Worm (Caenorhabditis elegans): Measurements from ENCODE around the gene fbxa-76.
"Not testable (repeated sequence)": the region's sequence is repeated elsewhere in the genome, so short reads cannot be mapped to it uniquely, and the experiment has no call there.

fbxa-76 gene

DNA sequence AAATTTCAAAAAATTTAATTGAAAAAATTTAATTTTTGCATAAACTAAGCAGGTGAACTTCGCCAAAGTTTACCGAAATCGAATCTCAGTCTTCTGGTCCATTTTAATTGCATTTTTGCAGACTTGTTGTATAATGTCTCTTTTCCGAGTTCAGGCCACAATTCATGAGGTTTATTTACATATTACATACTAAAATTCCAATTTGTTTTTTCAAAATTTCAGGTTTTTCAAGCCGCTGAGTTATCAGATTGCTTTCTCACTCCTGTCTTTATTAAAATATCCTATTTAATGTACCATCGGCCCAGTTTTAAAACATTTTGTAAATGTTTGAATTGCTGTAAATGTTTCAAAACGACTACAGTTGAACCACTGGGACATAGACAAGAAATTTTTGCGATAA lies 7.6 kb upstream of the fbxa-76 start, which contains the start of gene fbxa-208:
Gene fbxa-208 (plus strand): TSS at position 301 of the 400 bp plus-strand sequence.
- not testable (repeated sequence) for TF ChIP-seq ceh-36, ets-7, B0310.2 (tag; optimal IDR thresholded peaks at IDR 0.05)

DNA sequence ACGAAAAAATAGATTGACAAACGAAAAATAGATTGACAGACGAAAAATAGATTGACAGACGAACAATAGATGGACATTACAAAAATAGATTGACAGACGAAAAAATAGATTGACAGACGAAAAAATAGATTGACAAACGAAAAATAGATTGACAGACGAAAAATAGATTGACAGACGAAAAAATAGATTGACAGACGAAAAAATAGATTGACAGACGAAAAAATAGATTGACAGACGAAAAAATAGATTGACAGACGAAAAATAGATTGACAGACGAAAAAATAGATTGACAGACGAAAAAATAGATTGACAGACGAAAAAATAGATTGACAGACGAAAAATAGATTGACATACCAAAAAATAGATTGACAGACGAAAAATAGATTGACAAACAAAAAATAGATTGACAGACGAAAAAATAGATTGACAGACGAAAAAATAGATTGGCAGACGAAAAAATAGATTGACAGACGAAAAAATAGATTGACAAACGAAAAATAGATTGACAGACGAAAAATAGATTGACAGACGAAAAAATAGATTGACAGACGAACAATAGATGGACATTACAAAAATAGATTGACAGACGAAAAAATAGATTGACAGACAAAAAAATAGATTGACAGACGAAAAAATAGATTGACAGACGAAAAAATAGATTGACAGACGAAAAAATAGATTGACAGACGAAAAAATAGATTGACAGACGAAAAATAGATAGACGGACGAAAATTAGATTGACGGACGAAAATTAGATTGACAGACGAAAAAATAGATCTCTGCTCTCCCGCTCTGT lies 3.6 kb upstream of the fbxa-76 start:
- peak; percentile 59; the same call in 1 of the 2 replicates for TF ChIP-seq tbx-11 (GFP tag; IDR thresholded peaks at IDR 0.05)

DNA sequence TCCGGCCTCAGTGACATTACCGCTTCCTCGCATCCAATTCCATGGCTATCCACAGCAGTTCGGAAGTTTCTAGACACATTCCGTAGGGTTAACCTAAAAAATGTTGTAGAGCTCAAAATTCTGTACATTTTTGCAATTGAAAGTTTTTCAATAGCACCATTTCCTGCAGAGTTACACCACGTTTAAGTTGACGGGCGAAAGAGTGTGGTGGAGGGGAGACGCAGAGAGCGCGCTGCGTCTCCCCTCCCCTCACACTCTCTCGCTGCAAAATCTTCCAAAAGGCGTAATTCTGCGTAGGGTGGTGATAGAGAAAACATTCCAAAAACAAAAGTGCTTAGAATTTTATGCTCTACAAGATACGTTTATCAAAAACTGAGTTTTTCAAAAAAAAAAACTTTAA lies 626 bp downstream of the fbxa-76 start:
- TF ChIP-seq flt-1 (GFP tag; IDR thresholded peaks at IDR 0.05) (no peak), ceh-13 (GFP tag; optimal IDR thresholded peaks at IDR 0.05) (no peak), aly-1 (tag; optimal IDR thresholded peaks at IDR 0.05) (no peak), tbx-11 (GFP tag; IDR thresholded peaks at IDR 0.05) (no peak), pes-1 (GFP tag; IDR thresholded peaks at IDR 0.05) (no peak), hmg-4 (GFP tag; optimal IDR thresholded peaks at IDR 0.05) (no peak), sea-1 (GFP tag; conservative IDR thresholded peaks at IDR 0.05) (no peak), hnd-1 (tag; optimal IDR thresholded peaks at IDR 0.05) (no peak), tra-4 (tag; optimal IDR thresholded peaks at IDR 0.05) (no peak), tbx-37 (GFP tag; conservative IDR thresholded peaks at IDR 0.05) (no peak), ets-7 (tag; optimal IDR thresholded peaks at IDR 0.05) (no peak), hmbx-1 (tag; optimal IDR thresholded peaks at IDR 0.05) (no peak), F13C5.2 (tag; optimal IDR thresholded peaks at IDR 0.05) (no peak), ama-1 (optimal IDR thresholded peaks at IDR 0.05) (no peak), scrt-1 (GFP tag; IDR thresholded peaks at IDR 0.05) (no peak), ceh-36 (tag; optimal IDR thresholded peaks at IDR 0.05) (no peak), B0310.2 (tag; optimal IDR thresholded peaks at IDR 0.05) (no peak)

DNA sequence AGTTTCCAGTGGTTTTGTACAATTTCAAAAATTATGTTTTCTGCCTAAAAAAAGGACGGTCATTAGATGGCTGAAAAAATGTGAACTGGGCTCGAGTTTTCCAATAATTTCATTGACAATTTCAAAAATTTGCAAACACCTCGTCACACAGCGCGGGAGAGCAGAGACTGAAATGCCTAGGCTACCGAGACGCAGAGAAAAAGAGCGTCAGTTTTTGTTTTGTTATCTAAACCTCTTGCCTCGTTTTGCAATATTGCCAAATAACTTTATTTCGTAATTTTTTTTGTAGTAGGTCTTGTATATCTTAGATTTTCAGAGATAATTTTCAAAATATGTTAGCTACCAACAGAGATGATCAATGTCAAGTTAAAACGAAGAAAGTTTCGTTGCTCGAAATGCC lies 5.8 kb downstream of the fbxa-76 start, which contains the start of gene fbxa-63:
Gene fbxa-63 (plus strand): TSS at position 310 of the 400 bp plus-strand sequence.
- TF ChIP-seq tbx-11 (GFP tag; IDR thresholded peaks at IDR 0.05) (no peak), hmbx-1 (tag; optimal IDR thresholded peaks at IDR 0.05) (no peak), tbx-37 (GFP tag; conservative IDR thresholded peaks at IDR 0.05) (no peak), scrt-1 (GFP tag; IDR thresholded peaks at IDR 0.05) (no peak)

DNA sequence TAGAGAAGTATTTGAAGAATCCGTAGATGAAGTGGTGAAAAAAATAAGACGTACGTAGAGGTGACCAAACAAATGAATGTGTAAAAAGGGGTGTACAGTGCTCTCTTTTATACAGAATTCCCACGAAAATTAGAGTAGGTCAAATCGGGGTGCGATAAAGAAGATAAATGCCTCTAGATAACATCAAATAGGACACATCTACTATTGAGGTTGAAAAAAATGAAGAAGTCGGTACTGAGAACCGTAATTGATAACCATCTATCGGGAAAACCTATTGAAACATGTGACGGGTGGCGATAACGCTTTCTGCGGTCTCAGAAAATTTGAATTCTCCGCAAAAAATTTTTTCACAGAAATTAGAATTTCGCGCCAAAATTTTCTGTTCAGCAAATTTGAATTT lies 10.3 kb downstream of the fbxa-76 start, which contains the start of gene fbxa-61:
Gene fbxa-61 (plus strand): TSS at position 345 of the 400 bp plus-strand sequence.
- no peak for TF ChIP-seq scrt-1 (GFP tag; IDR thresholded peaks at IDR 0.05)
- TF ChIP-seq ceh-36 (tag; optimal IDR thresholded peaks at IDR 0.05): no peak
- no peak for TF ChIP-seq tra-4 (tag; optimal IDR thresholded peaks at IDR 0.05)
- no peak for TF ChIP-seq aly-1 (tag; optimal IDR thresholded peaks at IDR 0.05)
- no peak for TF ChIP-seq B0310.2 (tag; optimal IDR thresholded peaks at IDR 0.05)
- no peak for TF ChIP-seq ceh-13 (GFP tag; optimal IDR thresholded peaks at IDR 0.05)
- TF ChIP-seq hmg-4 (GFP tag; optimal IDR thresholded peaks at IDR 0.05): no peak
- no peak for TF ChIP-seq sea-1 (GFP tag; conservative IDR thresholded peaks at IDR 0.05)

DNA sequence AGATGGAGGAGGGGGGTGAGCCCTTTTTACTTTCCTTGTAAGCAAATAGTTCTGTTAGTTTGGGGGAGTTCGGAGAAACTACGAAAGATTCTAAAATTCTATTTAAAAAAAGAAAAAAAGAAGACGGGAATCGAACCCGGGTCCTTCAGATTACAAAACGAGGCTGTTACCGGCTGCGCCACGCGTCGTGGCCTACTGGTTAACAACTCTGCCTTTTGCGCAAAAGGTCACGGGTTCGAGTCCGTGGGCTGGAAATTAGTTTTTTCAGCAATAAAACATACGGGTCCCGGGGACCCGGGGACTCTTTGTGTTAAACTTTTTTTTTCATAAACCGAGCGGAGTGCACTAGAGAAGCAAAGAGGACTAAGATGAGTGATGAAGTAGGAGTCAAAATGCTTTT lies 17.8 kb downstream of the fbxa-76 start:
- TF ChIP-seq flt-1 (GFP tag; IDR thresholded peaks at IDR 0.05): no peak
- no peak for TF ChIP-seq ets-7 (tag; optimal IDR thresholded peaks at IDR 0.05)
- no peak for TF ChIP-seq tbx-11 (GFP tag; IDR thresholded peaks at IDR 0.05)
- no peak for TF ChIP-seq hmbx-1 (tag; optimal IDR thresholded peaks at IDR 0.05)
- no peak for TF ChIP-seq hnd-1 (tag; optimal IDR thresholded peaks at IDR 0.05)
- TF ChIP-seq sea-1 (GFP tag; conservative IDR thresholded peaks at IDR 0.05): no peak
- no peak for TF ChIP-seq ceh-13 (GFP tag; optimal IDR thresholded peaks at IDR 0.05)
- no peak for TF ChIP-seq aly-1 (tag; optimal IDR thresholded peaks at IDR 0.05)
- no peak for TF ChIP-seq B0310.2 (tag; optimal IDR thresholded peaks at IDR 0.05)
- no peak for TF ChIP-seq hmg-4 (GFP tag; optimal IDR thresholded peaks at IDR 0.05)
- TF ChIP-seq tra-4 (tag; optimal IDR thresholded peaks at IDR 0.05): no peak
- TF ChIP-seq pes-1 (GFP tag; IDR thresholded peaks at IDR 0.05): no peak

DNA sequence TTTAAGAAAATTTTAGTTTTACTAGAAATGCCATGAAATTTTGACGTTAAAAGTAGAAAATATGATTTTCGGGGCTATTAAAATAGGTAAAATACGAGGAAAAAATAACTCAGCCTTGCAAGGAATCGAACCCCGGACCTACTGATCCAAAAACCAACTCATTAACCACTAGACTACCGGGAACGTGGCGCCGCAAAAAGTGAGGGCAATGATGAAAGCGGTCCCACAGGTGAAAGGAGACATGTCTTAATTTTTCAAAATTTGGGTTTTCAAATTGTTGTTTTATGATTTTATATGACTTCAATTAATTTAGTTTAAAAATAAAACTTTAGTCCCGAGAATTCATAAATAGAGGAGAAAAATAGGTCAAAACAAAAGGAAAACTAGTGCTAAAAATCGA lies 18.3 kb downstream of the fbxa-76 start:
- no peak for TF ChIP-seq scrt-1 (GFP tag; IDR thresholded peaks at IDR 0.05)
- TF ChIP-seq hmg-4 (GFP tag; optimal IDR thresholded peaks at IDR 0.05): no peak
- no peak for TF ChIP-seq hnd-1 (tag; optimal IDR thresholded peaks at IDR 0.05)
- no peak for TF ChIP-seq aly-1 (tag; optimal IDR thresholded peaks at IDR 0.05)
- TF ChIP-seq tra-4 (tag; optimal IDR thresholded peaks at IDR 0.05): no peak
- no peak for TF ChIP-seq B0310.2 (tag; optimal IDR thresholded peaks at IDR 0.05)
- TF ChIP-seq sea-1 (GFP tag; conservative IDR thresholded peaks at IDR 0.05): no peak
- TF ChIP-seq F13C5.2 (tag; optimal IDR thresholded peaks at IDR 0.05): no peak
- TF ChIP-seq ceh-36 (tag; optimal IDR thresholded peaks at IDR 0.05): no peak
- TF ChIP-seq ets-7 (tag; optimal IDR thresholded peaks at IDR 0.05): no peak
- no peak for TF ChIP-seq pes-1 (GFP tag; IDR thresholded peaks at IDR 0.05)
- TF ChIP-seq tbx-11 (GFP tag; IDR thresholded peaks at IDR 0.05): no peak
- no peak for TF ChIP-seq ceh-13 (GFP tag; optimal IDR thresholded peaks at IDR 0.05)
- no peak for TF ChIP-seq hmbx-1 (tag; optimal IDR thresholded peaks at IDR 0.05)

DNA sequence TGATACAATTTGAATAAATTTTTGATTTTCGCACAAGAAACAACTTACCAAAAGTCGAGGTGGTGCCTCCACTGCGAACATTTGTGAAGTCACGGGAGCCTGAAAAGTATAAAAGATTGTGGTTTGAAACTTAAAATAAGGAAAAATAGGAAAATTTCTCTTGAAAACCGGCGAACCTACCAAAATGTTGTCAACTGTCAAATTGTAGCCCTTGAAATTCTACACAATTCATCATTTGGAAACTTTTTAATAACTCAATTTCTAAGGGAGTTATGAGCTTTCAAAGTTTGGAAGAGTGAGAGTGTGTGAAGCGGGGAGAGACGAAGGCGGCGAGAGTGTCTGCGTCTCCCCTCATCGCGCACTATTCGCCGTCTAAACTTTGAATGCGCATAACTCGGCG lies 18.8 kb downstream of the fbxa-76 start, which contains the start of gene pes-4:
Gene pes-4 (minus strand): TSS at position 101 of the 400 bp plus-strand sequence.
- TF ChIP-seq hmg-4 (GFP tag; optimal IDR thresholded peaks at IDR 0.05) (no peak), tbx-37 (GFP tag; conservative IDR thresholded peaks at IDR 0.05) (no peak), hmbx-1 (tag; optimal IDR thresholded peaks at IDR 0.05) (no peak), flt-1 (GFP tag; IDR thresholded peaks at IDR 0.05) (no peak), pes-1 (GFP tag; IDR thresholded peaks at IDR 0.05) (no peak), scrt-1 (GFP tag; IDR thresholded peaks at IDR 0.05) (no peak), tra-4 (tag; optimal IDR thresholded peaks at IDR 0.05) (no peak), aly-1 (tag; optimal IDR thresholded peaks at IDR 0.05) (no peak), hnd-1 (tag; optimal IDR thresholded peaks at IDR 0.05) (no peak), tbx-11 (GFP tag; IDR thresholded peaks at IDR 0.05) (no peak), B0310.2 (tag; optimal IDR thresholded peaks at IDR 0.05) (no peak)

Measured in whole organism, early embryonic.